Worm (Caenorhabditis elegans) whole organism, midembryonic: ENCODE measurements around the gene dmsr-13.

Experiments used
- T22C8.4 ChIP-seq: fragments of 200-800 bp; sonication (Bioruptor generic); IDR thresholded peaks from 2 replicates; pipeline ENCODE4 v1.3.6; 2022; ENCODE audit warnings: missing genetic modification characterization, missing compliant biosample characterization
- cog-1 ChIP-seq: sonication (generic microtip); optimal IDR thresholded peaks from 2 replicates; lab custom pipeline; 2016; ENCODE audit warnings: missing genetic modification characterization, missing compliant biosample characterization
- flt-1 ChIP-seq: fragments of 200-800 bp; sonication (Bioruptor generic); IDR thresholded peaks from 2 replicates; pipeline ENCODE4 v1.3.6; 2022; ENCODE audit warnings: missing genetic modification characterization, missing compliant biosample characterization
- klf-2 ChIP-seq: fragments of 200-800 bp; sonication (Bioruptor generic); conservative IDR thresholded peaks from 2 replicates; pipeline ENCODE4 v1.3.6; 2022; ENCODE audit warnings: missing genetic modification reagents, missing genetic modification characterization, missing compliant biosample characterization
- med-1 ChIP-seq: sonication (generic microtip); optimal IDR thresholded peaks from 2 replicates; lab custom pipeline; 2017; ENCODE audit warnings: missing genetic modification characterization, mild to moderate bottlenecking, missing compliant biosample characterization, antibody characterized with exemption, missing genetic modification reagents; ENCODE audit not compliant: insufficient read depth
- ref-1 ChIP-seq: fragments of 200-800 bp; sonication (Bioruptor generic); conservative IDR thresholded peaks from 2 replicates; pipeline ENCODE4 v1.3.6; 2022; ENCODE audit warnings: missing genetic modification reagents, missing genetic modification characterization, missing compliant biosample characterization
- tab-1 ChIP-seq: fragments of 200-800 bp; sonication (Bioruptor generic); IDR thresholded peaks from 2 replicates; pipeline ENCODE4 v1.3.6; 2022; ENCODE audit warnings: missing genetic modification characterization, missing compliant biosample characterization
- ztf-23 ChIP-seq: fragments of 200-800 bp; sonication (Bioruptor generic); IDR thresholded peaks from 2 replicates; pipeline ENCODE4 v1.3.6; 2022; ENCODE audit warnings: missing genetic modification reagents, missing genetic modification characterization, missing compliant biosample characterization
- ztf-29 ChIP-seq: fragments of 200-800 bp; sonication (Bioruptor generic); IDR thresholded peaks from 2 replicates; pipeline ENCODE4 v1.3.6; 2022; ENCODE audit warnings: missing genetic modification reagents, missing genetic modification characterization, missing compliant biosample characterization

The dmsr-13 gene

ce11 chrV:6771645-6772044 lies 48.1 kb downstream of the dmsr-13 start, which contains the start of gene srh-30:
Gene srh-30, minus strand, starts transcription at chrV:6771745.
- TF ChIP-seq ref-1 (GFP tag; lab: Robert Waterston, UW) (no peak), T22C8.4 (GFP tag; lab: Robert Waterston, UW) (no peak), tab-1 (GFP tag; lab: Robert Waterston, UW) (no peak), cog-1 (tag; lab: Kevin White, UChicago) (no peak), med-1 (no peak), ztf-23 (GFP tag; lab: Robert Waterston, UW) (no peak), klf-2 (no peak), flt-1 (GFP tag; lab: Robert Waterston, UW) (no peak)

ce11 chrV:6769440-6769839 lies 50.3 kb downstream of the dmsr-13 start:
- TF ChIP-seq ztf-29 (GFP tag; lab: Robert Waterston, UW) (no peak), cog-1 (tag; lab: Kevin White, UChicago) (no peak), tab-1 (GFP tag; lab: Robert Waterston, UW) (no peak), klf-2 (no peak), ztf-23 (GFP tag; lab: Robert Waterston, UW) (no peak), T22C8.4 (GFP tag; lab: Robert Waterston, UW) (no peak), ref-1 (GFP tag; lab: Robert Waterston, UW) (no peak)

ce11 chrV:6768452-6768929 lies 51.2 kb downstream of the dmsr-13 start, which contains the start of the genes T25F10.1 and clik-1:
Gene T25F10.1, plus strand, starts transcription at chrV:6768502.
Gene clik-1, minus strand, starts transcription at chrV:6768732.
- TF ChIP-seq ztf-29 (GFP tag; lab: Robert Waterston, UW) (no peak), ref-1 (GFP tag; lab: Robert Waterston, UW) (no peak), flt-1 (GFP tag; lab: Robert Waterston, UW) (no peak), tab-1 (GFP tag; lab: Robert Waterston, UW) (no peak), cog-1 (tag; lab: Kevin White, UChicago) (no peak), klf-2 (no peak), med-1 (no peak), T22C8.4 (GFP tag; lab: Robert Waterston, UW) (no peak), ztf-23 (GFP tag; lab: Robert Waterston, UW) (no peak)
